Fruit fly (Drosophila melanogaster) whole organism, prepupa: Measurements from ENCODE around the gene hoip.

ENCODE experiments used
- Blimp-1 ChIP-seq: fragments of 200-800 bp; sonication (Bioruptor generic); optimal IDR thresholded peaks from 3 replicates; lab custom pipeline; 2017; ENCODE audit warnings: missing biosample characterization, missing genetic modification characterization, mild to moderate bottlenecking, moderate library complexity, missing genetic modification reagents
- CG10631 ChIP-seq: fragments of 200-800 bp; sonication (Bioruptor generic); optimal IDR thresholded peaks from 2 replicates; lab custom pipeline; 2016; ENCODE audit warnings: missing biosample characterization, missing genetic modification characterization
- CG10669 ChIP-seq: fragments of 200-800 bp; sonication (Bioruptor generic); optimal IDR thresholded peaks from 3 replicates; lab custom pipeline; 2018; ENCODE audit warnings: missing biosample characterization, mild to moderate bottlenecking, missing genetic modification characterization, moderate library complexity
- CG11294 ChIP-seq: fragments of 200-800 bp; sonication (Bioruptor generic); IDR thresholded peaks from 2 replicates; pipeline ENCODE4 v1.3.6; 2022; ENCODE audit warnings: missing biosample characterization, missing genetic modification characterization
- CG11902 ChIP-seq: fragments of 200-800 bp; sonication (Bioruptor generic); optimal IDR thresholded peaks from 3 replicates; lab custom pipeline; 2016; ENCODE audit warnings: missing biosample characterization, missing genetic modification characterization
- CG1621 ChIP-seq: fragments of 200-800 bp; sonication (Bioruptor generic); optimal IDR thresholded peaks from 3 replicates; lab custom pipeline; 2018; ENCODE audit warnings: missing biosample characterization, mild to moderate bottlenecking, missing genetic modification characterization
- CG3032 ChIP-seq: fragments of 200-800 bp; optimal IDR thresholded peaks from 2 replicates; lab custom pipeline; 2019; ENCODE audit warnings: missing biosample characterization, mild to moderate bottlenecking, missing genetic modification characterization, moderate library complexity
- CG31627 ChIP-seq: fragments of 200-800 bp; sonication (Bioruptor generic); optimal IDR thresholded peaks from 3 replicates; lab custom pipeline; 2016; ENCODE audit warnings: missing biosample characterization, missing genetic modification characterization
- CG32006 ChIP-seq: fragments of 200-800 bp; sonication (Bioruptor generic); optimal IDR thresholded peaks from 3 replicates; lab custom pipeline; 2017; ENCODE audit warnings: missing biosample characterization, mild to moderate bottlenecking, missing genetic modification characterization
- CG34406 ChIP-seq: fragments of 200-800 bp; sonication (Bioruptor generic); optimal IDR thresholded peaks from 3 replicates; lab custom pipeline; 2016; ENCODE audit warnings: missing biosample characterization, missing genetic modification characterization
- CG4318 ChIP-seq: fragments of 200-800 bp; sonication (Bioruptor generic); optimal IDR thresholded peaks from 3 replicates; lab custom pipeline; 2017; ENCODE audit warnings: missing biosample characterization, mild to moderate bottlenecking, missing genetic modification characterization
- CG6163 ChIP-seq: fragments of 200-800 bp; sonication (Bioruptor generic); IDR thresholded peaks from 3 replicates; pipeline ENCODE4 v1.3.6; 2022; ENCODE audit warnings: missing biosample characterization, missing genetic modification characterization
- CG6276 ChIP-seq: fragments of 200-800 bp; sonication (Bioruptor generic); optimal IDR thresholded peaks from 2 replicates; lab custom pipeline; 2017; ENCODE audit warnings: missing biosample characterization, mild to moderate bottlenecking, missing genetic modification characterization
- CG6808 ChIP-seq: fragments of 200-800 bp; sonication (Bioruptor generic); optimal IDR thresholded peaks from 3 replicates; lab custom pipeline; 2017; ENCODE audit warnings: missing biosample characterization, missing genetic modification characterization, mild to moderate bottlenecking, moderate library complexity, missing genetic modification reagents
- CG6854 ChIP-seq: fragments of 200-800 bp; sonication (Bioruptor generic); optimal IDR thresholded peaks from 2 replicates; lab custom pipeline; 2017; ENCODE audit warnings: missing biosample characterization, mild to moderate bottlenecking, missing genetic modification characterization
- CG7368 ChIP-seq: fragments of 200-800 bp; sonication (Bioruptor generic); optimal IDR thresholded peaks from 3 replicates; lab custom pipeline; 2016; ENCODE audit warnings: missing biosample characterization, missing genetic modification characterization
- CG8119 ChIP-seq: fragments of 200-800 bp; sonication (Bioruptor generic); IDR thresholded peaks from 3 replicates; pipeline ENCODE4 v1.3.6; 2022; ENCODE audit warnings: missing biosample characterization, missing genetic modification characterization
- CG8319 ChIP-seq: fragments of 200-800 bp; sonication (Bioruptor generic); optimal IDR thresholded peaks from 3 replicates; lab custom pipeline; 2016; ENCODE audit warnings: missing biosample characterization, missing genetic modification characterization
- CG8632 ChIP-seq: fragments of 200-800 bp; sonication (Bioruptor generic); optimal IDR thresholded peaks from 3 replicates; lab custom pipeline; 2016; ENCODE audit warnings: missing biosample characterization, missing genetic modification characterization
- CG9139 ChIP-seq: fragments of 200-800 bp; sonication (Bioruptor generic); optimal IDR thresholded peaks from 3 replicates; lab custom pipeline; 2017; ENCODE audit warnings: missing biosample characterization, mild to moderate bottlenecking, missing genetic modification characterization
- Eip75B ChIP-seq: fragments of 200-800 bp; sonication (Bioruptor generic); optimal IDR thresholded peaks from 3 replicates; lab custom pipeline; 2016; ENCODE audit warnings: missing biosample characterization, missing genetic modification characterization
- Eip78C ChIP-seq: fragments of 200-800 bp; sonication (Bioruptor generic); peaks from one replicate; lab custom pipeline; 2016; ENCODE audit warnings: missing biosample characterization, missing genetic modification characterization
- Ets21C ChIP-seq: fragments of 200-800 bp; sonication (Bioruptor generic); optimal IDR thresholded peaks from 3 replicates; lab custom pipeline; 2016; ENCODE audit warnings: missing biosample characterization, missing genetic modification characterization
- Gug ChIP-seq: fragments of 200-800 bp; sonication (Bioruptor generic); IDR thresholded peaks from 2 replicates; pipeline ENCODE4 v1.3.6; 2022; ENCODE audit warnings: missing biosample characterization, missing genetic modification characterization
- Hr38 ChIP-seq: sonication (Bioruptor generic); optimal IDR thresholded peaks from 2 replicates; lab custom pipeline; 2016; ENCODE audit warnings: missing biosample characterization, missing genetic modification characterization
- Hr39 ChIP-seq: fragments of 200-800 bp; sonication (Bioruptor generic); optimal IDR thresholded peaks from 2 replicates; lab custom pipeline; 2016; ENCODE audit warnings: missing biosample characterization, missing genetic modification characterization
- Hr4 ChIP-seq: fragments of 200-800 bp; sonication (Bioruptor generic); optimal IDR thresholded peaks from 3 replicates; lab custom pipeline; 2016; ENCODE audit warnings: missing biosample characterization, missing genetic modification characterization
- Lpt ChIP-seq: fragments of 200-800 bp; sonication (Bioruptor generic); optimal IDR thresholded peaks from 3 replicates; lab custom pipeline; 2016; ENCODE audit warnings: missing biosample characterization, missing genetic modification characterization
- OdsH ChIP-seq: fragments of 200-800 bp; sonication (Bioruptor generic); optimal IDR thresholded peaks from 3 replicates; lab custom pipeline; 2016; ENCODE audit warnings: missing biosample characterization, missing genetic modification characterization
- Smox ChIP-seq: fragments of 200-800 bp; sonication (Bioruptor generic); optimal IDR thresholded peaks from 3 replicates; lab custom pipeline; 2016; ENCODE audit warnings: missing biosample characterization, missing genetic modification characterization
- Sox14 ChIP-seq: fragments of 200-800 bp; sonication (Bioruptor generic); optimal IDR thresholded peaks from 3 replicates; lab custom pipeline; 2016; ENCODE audit warnings: missing biosample characterization, missing genetic modification characterization
- Sox15 ChIP-seq: fragments of 200-800 bp; sonication (Bioruptor generic); optimal IDR thresholded peaks from 3 replicates; lab custom pipeline; 2016; ENCODE audit warnings: missing biosample characterization, missing genetic modification characterization
- achi ChIP-seq: fragments of 200-800 bp; sonication (Bioruptor generic); optimal IDR thresholded peaks from 3 replicates; lab custom pipeline; 2016; ENCODE audit warnings: missing biosample characterization, missing genetic modification characterization
- acj6 ChIP-seq: fragments of 200-800 bp; sonication (Bioruptor generic); optimal IDR thresholded peaks from 3 replicates; lab custom pipeline; 2016; ENCODE audit warnings: missing biosample characterization, missing genetic modification characterization
- dac ChIP-seq: fragments of 200-800 bp; sonication (Bioruptor generic); optimal IDR thresholded peaks from 2 replicates; lab custom pipeline; 2017; ENCODE audit warnings: missing biosample characterization, mild to moderate bottlenecking, missing genetic modification characterization
- eg ChIP-seq: fragments of 200-800 bp; sonication (Bioruptor generic); IDR thresholded peaks from 3 replicates; pipeline ENCODE4 v1.3.6; 2022; ENCODE audit warnings: missing biosample characterization, missing genetic modification characterization
- esn ChIP-seq: fragments of 200-800 bp; sonication (Bioruptor generic); optimal IDR thresholded peaks from 2 replicates; lab custom pipeline; 2016; ENCODE audit warnings: missing biosample characterization, mild to moderate bottlenecking, missing genetic modification characterization, moderate library complexity
- fkh ChIP-seq: fragments of 200-800 bp; sonication (Bioruptor generic); optimal IDR thresholded peaks from 3 replicates; lab custom pipeline; 2017; ENCODE audit warnings: missing biosample characterization, mild to moderate bottlenecking, missing genetic modification characterization, moderate library complexity
- lz ChIP-seq: fragments of 200-800 bp; sonication (Bioruptor generic); optimal IDR thresholded peaks from 3 replicates; lab custom pipeline; 2016; ENCODE audit warnings: missing biosample characterization, missing genetic modification characterization
- ss ChIP-seq, 2 experiments: fragments of 200-800 bp; sonication (Bioruptor generic); optimal IDR thresholded peaks; 2 replicates in 1 of 2; 3 replicates in 1 of 2; lab custom pipeline; 2017 to 2018; ENCODE audit warnings: mild to moderate bottlenecking in 2 of 2, missing biosample characterization in 2 of 2, missing genetic modification characterization in 2 of 2, moderate library complexity in 1 of 2
- svp ChIP-seq: fragments of 200-800 bp; sonication (Bioruptor generic); peaks from one replicate; lab custom pipeline; 2016; ENCODE audit warnings: missing biosample characterization, missing genetic modification characterization
- topi ChIP-seq: fragments of 200-800 bp; sonication (Bioruptor generic); optimal IDR thresholded peaks from 3 replicates; lab custom pipeline; 2016; ENCODE audit warnings: missing biosample characterization, missing genetic modification characterization
- vri ChIP-seq: fragments of 200-800 bp; sonication (Bioruptor generic); optimal IDR thresholded peaks from 3 replicates; lab custom pipeline; 2016; ENCODE audit warnings: missing biosample characterization, mild to moderate bottlenecking, missing genetic modification characterization

The hoip gene

dm6 chr2L:9698092-9698922 lies 1.3 kb upstream of the hoip start (continued):
- no peak for TF ChIP-seq lz (GFP tag; lab: Kevin White, UChicago)
- no peak for TF ChIP-seq Hr4
- peak; percentile 52 for TF ChIP-seq vri (GFP tag; lab: Kevin White, UChicago)
- peak; percentile 99 for TF ChIP-seq svp
- TF ChIP-seq CG6808 (GFP tag; lab: Kevin White, UChicago), result no peak
- TF ChIP-seq CG9139 (GFP tag; lab: Kevin White, UChicago), result no peak
- no peak for TF ChIP-seq CG10669
- TF ChIP-seq Lpt, result no peak
- no peak for TF ChIP-seq CG8632 (GFP tag; lab: Kevin White, UChicago)

DNA sequence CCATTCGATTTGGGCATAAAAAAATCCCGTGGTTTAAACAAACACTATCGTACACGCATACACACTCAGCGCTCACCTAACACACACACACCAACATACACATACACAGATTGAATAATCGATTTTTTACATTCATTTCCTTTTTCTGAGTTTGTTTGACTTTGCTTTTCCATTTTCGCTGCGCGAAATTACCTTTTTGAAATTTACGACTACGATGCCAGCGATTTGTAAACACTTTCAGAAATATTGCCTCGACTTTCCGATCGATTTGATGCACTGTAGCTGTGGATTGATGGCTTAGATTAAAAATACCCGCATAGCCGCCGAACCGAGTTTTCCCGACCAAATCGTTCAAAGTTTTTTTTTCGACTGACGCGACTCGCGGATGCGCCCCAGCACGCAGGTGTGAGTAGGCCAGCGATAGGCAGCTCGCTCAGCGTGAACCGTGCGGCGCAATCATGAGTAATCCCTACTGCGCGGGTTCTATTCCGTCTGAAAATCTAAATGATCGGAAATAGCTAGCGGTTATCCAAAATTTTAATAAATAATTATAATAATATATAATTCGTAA lies 583 bp upstream of the hoip start, which contains the start of gene Pka-C1:
Gene Pka-C1, minus strand, starts transcription at position 375 of the 571 bp plus-strand sequence.
- TF ChIP-seq CG1621 (peak; percentile 96), vri (GFP tag; lab: Kevin White, UChicago) (peak; percentile 63), CG6163 (GFP tag; lab: Robert Waterston, UW) (peak; percentile 68; the same call in 2 of the 3 replicates), Eip78C (peak; percentile 49), Hr38 (no peak), fkh (peak; percentile 31), CG8319 (GFP tag; lab: Kevin White, UChicago) (no peak), Lpt (no peak), Hr39 (GFP tag; lab: Kevin White, UChicago) (no peak), CG8119 (GFP tag; lab: Robert Waterston, UW) (peak; percentile 54; the same call in 2 of the 3 replicates), CG7368 (no peak), Smox (no peak), topi (GFP tag; lab: Kevin White, UChicago) (no peak), acj6 (GFP tag; lab: Kevin White, UChicago) (no peak), esn (no peak), CG6854 (GFP tag; lab: Kevin White, UChicago) (peak; percentile 58), CG11902 (GFP tag; lab: Kevin White, UChicago) (no peak), Gug (GFP tag; lab: Robert Waterston, UW) (0 out of 2 replicates have a peak, but pooled peaks have one; percentile 10), eg (GFP tag; lab: Robert Waterston, UW) (peak; percentile 48; the same call in 1 of the 3 replicates), OdsH (peak; percentile 25), CG3032 (peak; percentile 45), Sox15 (GFP tag; lab: Kevin White, UChicago) (no peak), ss (GFP tag; optimal IDR thresholded peaks at IDR 0.05; lab: Kevin White, UChicago) (peak; percentile 11 to 15), achi (GFP tag; lab: Kevin White, UChicago) (peak; percentile 4), CG6808 (GFP tag; lab: Kevin White, UChicago) (peak; percentile 28), Blimp-1 (no peak)
- TF ChIP-seq, all 60 proteins: peak for 14

DNA sequence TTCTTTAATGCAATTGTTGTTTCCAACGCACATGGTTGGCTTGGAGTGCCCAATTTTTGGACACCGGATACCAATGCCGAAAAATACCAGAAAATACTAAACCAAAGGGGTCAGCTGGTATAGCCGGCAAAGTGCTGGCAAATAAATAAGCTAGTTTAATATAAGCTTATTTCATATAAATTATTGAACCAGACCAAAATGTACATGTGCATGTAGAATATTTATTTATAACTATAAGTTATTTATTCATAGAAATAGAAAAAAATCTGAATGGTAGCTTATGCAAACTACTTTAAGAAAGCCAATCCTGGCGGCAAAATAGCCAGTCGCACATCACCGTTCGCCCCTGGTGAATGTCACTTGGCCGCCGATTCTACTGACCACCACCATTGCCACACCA lies 863 bp downstream of the hoip start, which contains the start of gene pelo:
Gene pelo, plus strand, starts transcription at position 357 of the 400 bp plus-strand sequence.
- TF ChIP-seq CG6163 (GFP tag; lab: Robert Waterston, UW), result peak; percentile 50; the same call in 1 of the 3 replicates
- peak; percentile 28 for TF ChIP-seq acj6 (GFP tag; lab: Kevin White, UChicago)
- peak; percentile 22 for TF ChIP-seq Sox14
- TF ChIP-seq eg (GFP tag; lab: Robert Waterston, UW), result no peak
- no peak for TF ChIP-seq OdsH
- no peak for TF ChIP-seq Ets21C (GFP tag; lab: Kevin White, UChicago)
- TF ChIP-seq Sox15 (GFP tag; lab: Kevin White, UChicago), result no peak
- TF ChIP-seq CG8119 (GFP tag; lab: Robert Waterston, UW), result peak; percentile 53; the same call in 1 of the 3 replicates
- no peak for TF ChIP-seq CG9139 (GFP tag; lab: Kevin White, UChicago)
- TF ChIP-seq CG4318 (GFP tag; lab: Kevin White, UChicago), result no peak
- TF ChIP-seq CG31627 (GFP tag; lab: Kevin White, UChicago), result peak; percentile 30
- no peak for TF ChIP-seq CG6276 (GFP tag; lab: Kevin White, UChicago)
- peak; percentile 48 for TF ChIP-seq CG3032
- peak; percentile 29 for TF ChIP-seq CG1621
- TF ChIP-seq dac (GFP tag; lab: Kevin White, UChicago), result no peak
- peak; percentile 10 for TF ChIP-seq Eip75B (GFP tag; lab: Kevin White, UChicago)
- peak; percentile 25 for TF ChIP-seq CG34406 (GFP tag; lab: Kevin White, UChicago)
- TF ChIP-seq ss (GFP tag; optimal IDR thresholded peaks at IDR 0.05; lab: Kevin White, UChicago), result peak in 1 of 2 experiments; percentile 32
- no peak for TF ChIP-seq Hr38
- TF ChIP-seq CG7368, result no peak
- peak; percentile 52 for TF ChIP-seq CG10631 (GFP tag; lab: Kevin White, UChicago)
- peak; percentile 41 for TF ChIP-seq vri (GFP tag; lab: Kevin White, UChicago)
- peak; percentile 38 for TF ChIP-seq topi (GFP tag; lab: Kevin White, UChicago)
- TF ChIP-seq CG32006 (GFP tag; lab: Kevin White, UChicago), result peak; percentile 51
- TF ChIP-seq Hr4, result peak; percentile 27
- peak; percentile 88 for TF ChIP-seq svp
- no peak for TF ChIP-seq CG11294 (GFP tag; lab: Robert Waterston, UW)
- no peak for TF ChIP-seq Blimp-1
- TF ChIP-seq esn, result peak; percentile 51
